Fruit fly (Drosophila melanogaster): ENCODE results near the gene RpS17.

- TF ChIP-seq CG8478 (optimal IDR thresholded peaks at IDR 0.05) (no peak), pan (optimal IDR thresholded peaks at IDR 0.05) (no peak), psq (optimal IDR thresholded peaks at IDR 0.05) (no peak), usp (GFP tag; optimal IDR thresholded peaks at IDR 0.05) (no peak), EcR (GFP tag; optimal IDR thresholded peaks at IDR 0.05) (no peak), Dll (optimal IDR thresholded peaks at IDR 0.05) (no peak)
Measured at dm6 chr3L:9402157-9402890, 27.3 kb downstream of the RpS17 start, which contains the start of gene eIF4E1.

Data from whole organism.